Worm (Caenorhabditis elegans) whole organism, young adult: ENCODE results near the gene T21D9.2.

Experiments
- F49E8.2 ChIP-seq: sonication (generic microtip); optimal IDR thresholded peaks from 3 replicates; lab custom pipeline; 2017; ENCODE audit warnings: missing genetic modification characterization, mild to moderate bottlenecking, missing compliant biosample characterization, antibody characterized with exemption, moderate library complexity; ENCODE audit not compliant: insufficient read depth
- ZK185.1 ChIP-seq: sonication (generic microtip); optimal IDR thresholded peaks from 2 replicates; lab custom pipeline; 2016; ENCODE audit warnings: mild to moderate bottlenecking, missing genetic modification characterization, missing compliant biosample characterization; ENCODE audit not compliant: poor library complexity, severe bottlenecking

- TF ChIP-seq ZK185.1 (no peak), F49E8.2 (tag; lab: Kevin White, UChicago) (no peak)
Observed at ce11 chrX:2108182-2108581, 11.5 kb upstream of the T21D9.2 start.
